Fruit fly (Drosophila melanogaster): ENCODE measurements around the gene CG12637.

The CG12637 gene

dm6 chrX:10717869-10718268, 44.6 kb upstream of the CG12637 start:
- no peak for TF ChIP-seq prd (optimal IDR thresholded peaks at IDR 0.05)
- peak; percentile 39; the same call in 1 of the 3 replicates for TF ChIP-seq prd (GFP tag; IDR thresholded peaks at IDR 0.05)
- no peak for TF ChIP-seq D (optimal IDR thresholded peaks at IDR 0.05)
- peak; percentile 8 for TF ChIP-seq D (GFP tag; optimal IDR thresholded peaks at IDR 0.05)
- no peak for TF ChIP-seq Myb (GFP tag; optimal IDR thresholded peaks at IDR 0.05)
- TF ChIP-seq CG14441 (GFP tag; IDR thresholded peaks at IDR 0.05): peak; percentile 58
- peak; percentile 78 for TF ChIP-seq vvl (GFP tag; IDR thresholded peaks at IDR 0.05)
- peak; percentile 40 for TF ChIP-seq CG10209 (GFP tag; optimal IDR thresholded peaks at IDR 0.05)
- TF ChIP-seq toy (GFP tag; IDR thresholded peaks at IDR 0.05): no peak
- peak; percentile 15 for TF ChIP-seq CG7556 (GFP tag; optimal IDR thresholded peaks at IDR 0.05)
- peak; percentile 20 for TF ChIP-seq Asciz (GFP tag; optimal IDR thresholded peaks at IDR 0.05)
- TF ChIP-seq HmgZ (tag; optimal IDR thresholded peaks at IDR 0.05): no peak
- no peak for TF ChIP-seq TFAM (GFP tag; optimal IDR thresholded peaks at IDR 0.05)
- peak in 1 of 2 experiments; percentile 49 for TF ChIP-seq Eip74EF (GFP tag; optimal IDR thresholded peaks at IDR 0.05)
- no peak for TF ChIP-seq Doc2 (GFP tag; IDR thresholded peaks at IDR 0.05)
- no peak for TF ChIP-seq CG18619 (GFP tag; optimal IDR thresholded peaks at IDR 0.05)
- TF ChIP-seq CG10366 (GFP tag; IDR thresholded peaks at IDR 0.05): peak; percentile 56
- peak; percentile 8 for TF ChIP-seq CG4820 (GFP tag; optimal IDR thresholded peaks at IDR 0.05)
- TF ChIP-seq Hsf (GFP tag; optimal IDR thresholded peaks at IDR 0.05): no peak
- no peak for TF ChIP-seq Hmx (GFP tag; optimal IDR thresholded peaks at IDR 0.05)
- TF ChIP-seq B-H1 (GFP tag; IDR thresholded peaks at IDR 0.05): peak; percentile 39; the same call in 1 of the 3 replicates
- TF ChIP-seq unpg (GFP tag; optimal IDR thresholded peaks at IDR 0.05): peak; percentile 62
- peak; percentile 44 for TF ChIP-seq tap (tag; optimal IDR thresholded peaks at IDR 0.05)
- TF ChIP-seq HLH54F (GFP tag; optimal IDR thresholded peaks at IDR 0.05): no peak
- no peak for TF ChIP-seq wdn (GFP tag; IDR thresholded peaks at IDR 0.05)
- TF ChIP-seq CG4328 (GFP tag; optimal IDR thresholded peaks at IDR 0.05): no peak
- TF ChIP-seq CG7357 (GFP tag; IDR thresholded peaks at IDR 0.05): peak; percentile 50; the same call in 1 of the 3 replicates
- TF ChIP-seq CG17912 (GFP tag; optimal IDR thresholded peaks at IDR 0.05): no peak
- no peak for TF ChIP-seq cato (GFP tag; optimal IDR thresholded peaks at IDR 0.05; ENCODE audit: borderline replicate concordance)
- TF ChIP-seq CG10654 (GFP tag; optimal IDR thresholded peaks at IDR 0.05): no peak
- no peak for TF ChIP-seq CG6854 (GFP tag; optimal IDR thresholded peaks at IDR 0.05)
- no peak for TF ChIP-seq CG2678 (tag; optimal IDR thresholded peaks at IDR 0.05)
- no peak for TF ChIP-seq Spps (tag; optimal IDR thresholded peaks at IDR 0.05)
- TF ChIP-seq ATbp (GFP tag; optimal IDR thresholded peaks at IDR 0.05): peak; percentile 30
- no peak for TF ChIP-seq CG1832 (GFP tag; optimal IDR thresholded peaks at IDR 0.05)
- peak; percentile 51; the same call in 1 of the 3 replicates for TF ChIP-seq zfh1 (GFP tag; IDR thresholded peaks at IDR 0.05)
- no peak for TF ChIP-seq slp2 (GFP tag; optimal IDR thresholded peaks at IDR 0.05)
- TF ChIP-seq ap (GFP tag; IDR thresholded peaks at IDR 0.05): no peak
- 0 out of 2 replicates have a peak, but pooled peaks have one; percentile 16 for TF ChIP-seq Awh (GFP tag; IDR thresholded peaks at IDR 0.05)
- TF ChIP-seq GATAe (GFP tag; conservative IDR thresholded peaks at IDR 0.05): no peak
- no peak for TF ChIP-seq aop (GFP tag; IDR thresholded peaks at IDR 0.05)
- TF ChIP-seq abd-A (tag; optimal IDR thresholded peaks at IDR 0.05): no peak
- TF ChIP-seq Hr51 (GFP tag; optimal IDR thresholded peaks at IDR 0.05): peak in 1 of 2 experiments; percentile 77
- no peak for TF ChIP-seq CG9797 (GFP tag; optimal IDR thresholded peaks at IDR 0.05)
- TF ChIP-seq kni (GFP tag; optimal IDR thresholded peaks at IDR 0.05): no peak
- no peak for TF ChIP-seq CG33213 (GFP tag; optimal IDR thresholded peaks at IDR 0.05)
- peak in 1 of 2 experiments; percentile 34 for TF ChIP-seq Hr78 (GFP tag; optimal IDR thresholded peaks at IDR 0.05)
- TF ChIP-seq gce (GFP tag; IDR thresholded peaks at IDR 0.05): 0 out of 3 replicates have a peak, but pooled peaks have one; percentile 28
- TF ChIP-seq Rx (GFP tag; IDR thresholded peaks at IDR 0.05): no peak
- TF ChIP-seq fd96Cb (tag; optimal IDR thresholded peaks at IDR 0.05): peak; percentile 46
- TF ChIP-seq gsb-n (tag; optimal IDR thresholded peaks at IDR 0.05): peak; percentile 5
